Worm (Caenorhabditis elegans): Measurements from ENCODE around the gene ZK1098.6.
A peak's percentile ranks its signal among the peaks of the same experiment; 100 is the strongest.

Gene ZK1098.6

DNA sequence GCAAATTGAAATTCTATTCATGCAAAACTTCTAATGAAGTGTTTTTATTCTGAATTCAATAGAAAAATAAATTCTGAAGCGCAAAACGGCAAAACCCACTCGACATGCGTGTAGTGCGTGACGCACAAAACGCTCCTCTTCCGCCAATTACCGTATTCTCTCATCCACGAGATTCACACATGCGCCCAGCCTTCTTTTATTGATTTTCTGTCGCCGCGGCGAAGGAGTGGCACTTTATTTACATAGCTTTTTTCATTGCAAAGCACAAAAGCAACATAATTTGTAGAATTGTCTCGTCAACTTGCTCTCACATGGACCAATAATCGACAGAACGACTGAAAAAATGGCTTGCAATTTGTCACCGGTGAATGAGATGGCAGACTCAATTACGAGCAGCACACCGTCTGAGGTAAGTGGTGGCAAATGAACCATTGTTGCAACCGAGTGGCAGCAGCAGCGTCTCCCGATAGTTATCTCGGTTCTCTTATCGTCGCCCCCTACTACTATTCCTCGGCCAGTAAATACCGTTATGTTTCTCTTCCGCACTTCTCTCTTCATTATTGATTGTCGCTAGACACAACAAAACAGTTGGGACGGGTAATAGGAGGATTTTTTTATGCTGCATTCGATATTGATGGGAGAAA, 19.2 kb downstream of the ZK1098.6 start, which contains the start of gene unc-16 (continued):
- TF ChIP-seq nhr-111 (GFP tag; optimal IDR thresholded peaks at IDR 0.05) (no peak), snpc-1.2 (GFP tag; IDR thresholded peaks at IDR 0.05) (no peak), F37D6.2 (tag; optimal IDR thresholded peaks at IDR 0.05) (peak; percentile 77), nhr-48 (tag; optimal IDR thresholded peaks at IDR 0.05) (peak; percentile 45), duxl-1 (tag; optimal IDR thresholded peaks at IDR 0.05; ENCODE audit: poor library complexity) (peak; percentile 67), hmg-1.1 (GFP tag; IDR thresholded peaks at IDR 0.05) (peak; percentile 93)

ce11 chrIII:9556300-9556699, 29.3 kb downstream of the ZK1098.6 start, which contains the start of gene ZK1098.11:
Gene ZK1098.11, plus strand, starts transcription at chrIII:9556600.
- TF ChIP-seq attf-4 (tag; optimal IDR thresholded peaks at IDR 0.05) (no peak), R02D3.7 (tag; optimal IDR thresholded peaks at IDR 0.05) (no peak), ztf-11 (tag; optimal IDR thresholded peaks at IDR 0.05) (no peak), ces-1 (GFP tag; optimal IDR thresholded peaks at IDR 0.05) (no peak), nhr-76 (tag; optimal IDR thresholded peaks at IDR 0.05) (no peak), fkh-10 (GFP tag; optimal IDR thresholded peaks at IDR 0.05) (no peak), arid-1 (GFP tag; conservative IDR thresholded peaks at IDR 0.05) (no peak), ZK337.2 (GFP tag; IDR thresholded peaks at IDR 0.05) (no peak), zfp-3 (GFP tag; conservative IDR thresholded peaks at IDR 0.05) (no peak), F49E8.2 (tag; optimal IDR thresholded peaks at IDR 0.05; ENCODE audit: borderline replicate concordance) (no peak), zip-2 (tag; optimal IDR thresholded peaks at IDR 0.05) (no peak), snpc-1.2 (GFP tag; IDR thresholded peaks at IDR 0.05) (no peak), egl-43 (GFP tag; IDR thresholded peaks at IDR 0.05) (no peak), mep-1 (tag; optimal IDR thresholded peaks at IDR 0.05) (no peak), F37D6.2 (tag; optimal IDR thresholded peaks at IDR 0.05) (no peak), egl-27 (tag; optimal IDR thresholded peaks at IDR 0.05) (no peak), nhr-41 (GFP tag; IDR thresholded peaks at IDR 0.05) (no peak), hlh-11 (tag; optimal IDR thresholded peaks at IDR 0.05) (no peak), lin-39 (tag; optimal IDR thresholded peaks at IDR 0.05) (no peak), hif-1 (tag; optimal IDR thresholded peaks at IDR 0.05) (no peak)

DNA sequence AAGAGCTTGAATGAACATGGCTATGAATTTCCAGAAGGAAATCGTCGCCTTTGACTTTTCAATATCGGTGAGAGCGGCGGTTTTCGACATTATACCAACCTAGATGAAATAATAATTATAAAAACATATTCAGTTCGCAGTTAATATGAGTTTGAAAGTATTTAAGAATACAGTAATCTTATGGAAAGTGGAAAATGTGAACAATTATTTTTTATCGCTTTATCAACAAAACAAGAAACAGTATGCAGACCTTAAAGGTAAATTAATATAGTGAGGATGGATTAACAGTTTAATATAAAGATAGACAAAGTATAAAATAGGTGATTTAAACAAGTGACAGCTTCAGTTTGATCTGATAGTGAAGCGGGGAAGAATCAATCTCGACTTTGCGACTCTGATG, 31.5 kb downstream of the ZK1098.6 start, which contains the start of gene C48B4.6:
Gene C48B4.6 (minus strand): TSS at position 101 of the 400 bp plus-strand sequence.
- TF ChIP-seq rbr-2 (tag; optimal IDR thresholded peaks at IDR 0.05) = no peak
- TF ChIP-seq snpc-4 (tag; optimal IDR thresholded peaks at IDR 0.05) = no peak
- TF ChIP-seq hmg-1.1 (GFP tag; IDR thresholded peaks at IDR 0.05) = no peak
- TF ChIP-seq ama-1 (optimal IDR thresholded peaks at IDR 0.05) = no peak
- TF ChIP-seq nhr-48 (tag; optimal IDR thresholded peaks at IDR 0.05) = no peak
- no peak for TF ChIP-seq dpl-1 (GFP tag; optimal IDR thresholded peaks at IDR 0.05)
- no peak for TF ChIP-seq zip-11 (GFP tag; IDR thresholded peaks at IDR 0.05)
- TF ChIP-seq Y5F2A.4 (GFP tag; optimal IDR thresholded peaks at IDR 0.05) = no peak
- TF ChIP-seq madf-9 (GFP tag; conservative IDR thresholded peaks at IDR 0.05) = no peak
- TF ChIP-seq nhr-10 (tag; optimal IDR thresholded peaks at IDR 0.05) = no peak
- no peak for TF ChIP-seq mxl-2 (GFP tag; conservative IDR thresholded peaks at IDR 0.05)
- no peak for TF ChIP-seq php-3 (GFP tag; IDR thresholded peaks at IDR 0.05)
- TF ChIP-seq unc-39 (tag; optimal IDR thresholded peaks at IDR 0.05) = no peak

- TF ChIP-seq lin-38 (GFP tag; IDR thresholded peaks at IDR 0.05) = 0 out of 2 replicates have a peak, but pooled peaks have one; percentile 24
- no peak for TF ChIP-seq aly-2 (tag; optimal IDR thresholded peaks at IDR 0.05)
These were observed 32.5 kb downstream of the ZK1098.6 start, which contains the start of gene C48B4.7 for ce11 chrIII:9559381-9559881. Gene C48B4.7, minus strand, starts transcription at chrIII:9559431.
